Worm (Caenorhabditis elegans) whole organism, young adult: ENCODE results near the gene djr-1.1.

Experiments used
- F10E7.11 ChIP-seq: sonication (generic microtip); optimal IDR thresholded peaks from 2 replicates; lab custom pipeline; 2017; ENCODE audit warnings: mild to moderate bottlenecking, missing genetic modification characterization, moderate library complexity, missing compliant biosample characterization
- T07F8.4 ChIP-seq: sonication (generic microtip); optimal IDR thresholded peaks from 2 replicates; lab custom pipeline; 2016; ENCODE audit warnings: mild to moderate bottlenecking, missing genetic modification characterization, moderate library complexity, missing compliant biosample characterization
- nfya-1 ChIP-seq: sonication (generic microtip); optimal IDR thresholded peaks from 2 replicates; lab custom pipeline; 2017; ENCODE audit warnings: antibody characterized with exemption, missing compliant biosample characterization, missing genetic modification characterization, borderline replicate concordance; ENCODE audit not compliant: insufficient read depth
- rec-8 ChIP-seq, 2 experiments: sonication (generic microtip); optimal IDR thresholded peaks; 2 replicates each; lab custom pipeline; 2016; ENCODE audit warnings: mild to moderate bottlenecking in 2 of 2, missing genetic modification characterization in 2 of 2, missing genetic modification reagents in 2 of 2, missing genotype in 2 of 2, missing biosample characterization in 1 of 2, missing compliant biosample characterization in 1 of 2, moderate library complexity in 1 of 2
- repo-1 ChIP-seq: sonication (generic microtip); optimal IDR thresholded peaks from 2 replicates; lab custom pipeline; 2017; ENCODE audit warnings: mild to moderate bottlenecking, missing genetic modification characterization, missing compliant biosample characterization
- sea-2 ChIP-seq: fragments of 200-800 bp; sonication (Bioruptor generic); IDR thresholded peaks from 2 replicates; pipeline ENCODE4 v1.3.6; 2022; ENCODE audit warnings: missing genetic modification characterization, missing compliant biosample characterization
- snpc-3.4 ChIP-seq: sonication (generic microtip); optimal IDR thresholded peaks from 2 replicates; lab custom pipeline; 2017; ENCODE audit warnings: missing genetic modification characterization, mild to moderate bottlenecking, missing compliant biosample characterization, antibody characterized with exemption, moderate library complexity, missing genotype, missing genetic modification reagents
- unc-130 ChIP-seq: sonication (generic microtip); optimal IDR thresholded peaks from 2 replicates; lab custom pipeline; 2016; ENCODE audit warnings: missing genetic modification reagents, missing genetic modification characterization, missing compliant biosample characterization

- TF ChIP-seq rec-8 (tag; optimal IDR thresholded peaks at IDR 0.05; lab: Kevin White, UChicago): no peak
- no peak for TF ChIP-seq nfya-1
- TF ChIP-seq T07F8.4 (tag; lab: Kevin White, UChicago): no peak
- no peak for TF ChIP-seq unc-130 (GFP tag; lab: Kevin White, UChicago)
- TF ChIP-seq sea-2 (GFP tag; lab: Robert Waterston, UW): no peak
- TF ChIP-seq repo-1 (tag; lab: Kevin White, UChicago): no peak
- TF ChIP-seq F10E7.11 (tag; lab: Kevin White, UChicago): no peak
- TF ChIP-seq snpc-3.4 (tag; lab: Kevin White, UChicago): no peak
Observed at ce11 chrII:263563-263962, 26.8 kb upstream of the djr-1.1 start, which contains the start of gene scc-2.
